Fruit fly (Drosophila melanogaster) whole organism, adult: ENCODE measurements around the gene Bsg.

Source experiments
- CG5204 ChIP-seq: fragments of 200-800 bp; sonication (Bioruptor generic); optimal IDR thresholded peaks from 2 replicates; lab custom pipeline; 2016; ENCODE audit warnings: missing biosample characterization, missing genetic modification characterization
- Mnt ChIP-seq: fragments of 200-800 bp; sonication (Bioruptor generic); optimal IDR thresholded peaks from 2 replicates; lab custom pipeline; 2016; ENCODE audit warnings: missing biosample characterization, mild to moderate bottlenecking, missing genetic modification characterization
- cnc ChIP-seq, 2 experiments: fragments of >200 bp; optimal IDR thresholded peaks; 2 replicates each; lab custom pipeline; 2017

DNA sequence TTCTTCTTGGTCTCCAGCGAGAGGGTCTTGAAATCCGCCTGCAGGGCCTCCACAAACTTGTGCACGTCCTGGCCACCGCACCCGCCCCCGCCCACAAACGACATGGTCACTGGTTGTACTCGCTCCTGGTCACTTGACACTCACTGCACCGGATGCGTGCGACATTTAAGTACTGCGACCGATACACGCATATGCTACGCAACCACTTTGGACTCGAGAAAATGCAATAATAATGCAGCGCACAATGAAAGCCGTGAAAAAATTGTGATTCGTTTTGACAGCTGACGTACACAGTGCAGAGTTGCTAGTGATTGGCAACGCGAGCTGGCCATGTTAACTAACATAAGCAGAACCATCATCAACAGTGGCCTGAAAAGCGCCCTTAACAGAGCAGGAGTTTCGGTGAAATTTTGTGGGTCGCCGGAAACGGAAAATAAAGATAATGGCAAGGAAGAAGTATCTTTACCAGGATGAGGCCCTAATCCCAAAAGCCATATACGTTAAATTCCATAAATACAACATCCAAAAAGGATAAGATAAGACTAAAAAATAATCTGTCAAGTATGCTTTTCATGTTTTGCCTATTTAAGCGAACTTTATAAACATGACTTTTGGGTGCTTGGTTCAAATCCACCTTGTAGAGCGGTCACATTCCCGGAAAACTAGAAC, 40.6 kb downstream of the Bsg start, which contains the start of the genes mon2 and CG8673:
- TF ChIP-seq CG5204 (GFP tag; lab: Kevin White, UChicago) (no peak), Mnt (GFP tag; lab: Kevin White, UChicago) (peak; percentile 3), cnc (optimal IDR thresholded peaks at IDR 0.05; lab: Kevin White, UChicago) (no peak)
